Worm (Caenorhabditis elegans): ENCODE results near the gene idi-1.

The idi-1 gene

DNA sequence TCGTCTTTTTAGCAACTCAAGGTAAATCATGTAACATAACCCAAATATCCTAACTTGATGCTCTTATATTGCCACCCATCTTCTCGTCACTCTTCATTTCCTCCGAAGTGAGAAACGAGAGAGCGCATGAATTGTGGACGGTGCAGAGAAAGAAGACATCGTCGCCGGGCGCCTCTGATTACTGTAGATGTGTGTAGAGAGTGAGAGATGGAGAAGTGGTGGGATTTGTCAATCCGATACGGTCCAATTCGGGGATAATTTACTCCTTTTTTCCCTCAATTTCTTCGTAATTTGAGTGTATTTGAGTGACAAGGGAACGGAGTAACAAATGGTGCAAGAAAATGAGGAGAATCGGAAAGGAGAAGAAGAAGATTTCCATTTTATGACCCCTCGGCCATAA lies 30.4 kb upstream of the idi-1 start:
- TF ChIP-seq flt-1 (GFP tag; IDR thresholded peaks at IDR 0.05): no peak
- TF ChIP-seq hnd-1 (tag; optimal IDR thresholded peaks at IDR 0.05): no peak
- TF ChIP-seq ama-1 (optimal IDR thresholded peaks at IDR 0.05): no peak
- TF ChIP-seq tbx-37 (GFP tag; conservative IDR thresholded peaks at IDR 0.05): no peak
- no peak for TF ChIP-seq tra-4 (tag; optimal IDR thresholded peaks at IDR 0.05)
- TF ChIP-seq hmg-4 (GFP tag; optimal IDR thresholded peaks at IDR 0.05): no peak
- TF ChIP-seq F13C5.2 (tag; optimal IDR thresholded peaks at IDR 0.05): no peak
- TF ChIP-seq sea-1 (GFP tag; conservative IDR thresholded peaks at IDR 0.05): no peak
- TF ChIP-seq ceh-13 (GFP tag; optimal IDR thresholded peaks at IDR 0.05): no peak
- TF ChIP-seq hmbx-1 (tag; optimal IDR thresholded peaks at IDR 0.05): no peak
- TF ChIP-seq scrt-1 (GFP tag; IDR thresholded peaks at IDR 0.05): no peak
- no peak for TF ChIP-seq B0310.2 (tag; optimal IDR thresholded peaks at IDR 0.05)
- TF ChIP-seq ceh-36 (tag; optimal IDR thresholded peaks at IDR 0.05): no peak
- no peak for TF ChIP-seq tbx-11 (GFP tag; IDR thresholded peaks at IDR 0.05)
- TF ChIP-seq aly-1 (tag; optimal IDR thresholded peaks at IDR 0.05): no peak
- no peak for TF ChIP-seq ets-7 (tag; optimal IDR thresholded peaks at IDR 0.05)
- TF ChIP-seq pes-1 (GFP tag; IDR thresholded peaks at IDR 0.05): no peak

DNA sequence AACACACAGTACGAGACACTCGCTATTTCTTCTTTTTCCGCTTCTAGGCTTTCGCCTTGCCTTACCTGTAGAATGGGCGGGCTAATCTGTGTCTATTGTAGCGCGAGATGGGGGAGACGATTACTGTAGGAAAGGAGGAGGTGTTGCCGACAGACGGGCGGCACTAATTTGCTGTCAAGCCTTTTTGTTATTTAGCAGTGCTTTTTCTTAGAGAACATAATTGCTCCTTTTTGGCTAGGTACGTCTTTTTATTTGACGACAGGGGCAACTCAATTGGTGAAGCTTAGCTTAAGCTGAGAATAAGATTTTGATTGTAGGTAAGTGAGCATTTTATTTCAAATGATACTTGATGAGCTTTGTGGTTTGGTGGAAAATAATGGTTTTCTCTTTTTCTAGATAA lies 27.8 kb upstream of the idi-1 start:
- TF ChIP-seq hmg-4 (GFP tag; optimal IDR thresholded peaks at IDR 0.05): no peak
- no peak for TF ChIP-seq ama-1 (optimal IDR thresholded peaks at IDR 0.05)
- no peak for TF ChIP-seq tbx-11 (GFP tag; IDR thresholded peaks at IDR 0.05)
- TF ChIP-seq hnd-1 (tag; optimal IDR thresholded peaks at IDR 0.05): no peak

DNA sequence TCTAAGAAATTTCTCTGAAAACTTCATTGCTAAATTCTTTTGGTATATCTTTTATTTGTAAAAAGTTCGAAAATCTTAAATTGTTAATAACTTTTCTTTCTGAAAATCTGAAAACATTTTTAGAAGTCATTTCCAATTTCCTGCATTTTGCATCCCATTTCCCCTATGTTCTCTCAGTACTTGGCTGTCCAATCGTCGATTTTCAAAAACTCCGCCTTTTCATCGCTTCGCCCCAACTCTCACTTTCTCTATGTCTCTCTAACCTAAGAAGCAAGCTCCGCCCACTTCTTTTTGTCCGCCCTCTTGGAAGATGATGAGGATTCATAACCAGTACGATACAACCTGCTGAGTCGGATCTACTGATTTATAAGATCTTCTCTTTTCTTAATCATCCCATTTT lies 26.4 kb upstream of the idi-1 start:
- TF ChIP-seq sea-1 (GFP tag; conservative IDR thresholded peaks at IDR 0.05): no peak
- no peak for TF ChIP-seq hmg-4 (GFP tag; optimal IDR thresholded peaks at IDR 0.05)
- TF ChIP-seq ceh-13 (GFP tag; optimal IDR thresholded peaks at IDR 0.05): no peak
- no peak for TF ChIP-seq ceh-36 (tag; optimal IDR thresholded peaks at IDR 0.05)
- TF ChIP-seq flt-1 (GFP tag; IDR thresholded peaks at IDR 0.05): no peak
- TF ChIP-seq hmbx-1 (tag; optimal IDR thresholded peaks at IDR 0.05): no peak
- TF ChIP-seq B0310.2 (tag; optimal IDR thresholded peaks at IDR 0.05): no peak
- no peak for TF ChIP-seq F13C5.2 (tag; optimal IDR thresholded peaks at IDR 0.05)
- TF ChIP-seq hnd-1 (tag; optimal IDR thresholded peaks at IDR 0.05): no peak
- TF ChIP-seq ama-1 (optimal IDR thresholded peaks at IDR 0.05): no peak
- no peak for TF ChIP-seq pes-1 (GFP tag; IDR thresholded peaks at IDR 0.05)

DNA sequence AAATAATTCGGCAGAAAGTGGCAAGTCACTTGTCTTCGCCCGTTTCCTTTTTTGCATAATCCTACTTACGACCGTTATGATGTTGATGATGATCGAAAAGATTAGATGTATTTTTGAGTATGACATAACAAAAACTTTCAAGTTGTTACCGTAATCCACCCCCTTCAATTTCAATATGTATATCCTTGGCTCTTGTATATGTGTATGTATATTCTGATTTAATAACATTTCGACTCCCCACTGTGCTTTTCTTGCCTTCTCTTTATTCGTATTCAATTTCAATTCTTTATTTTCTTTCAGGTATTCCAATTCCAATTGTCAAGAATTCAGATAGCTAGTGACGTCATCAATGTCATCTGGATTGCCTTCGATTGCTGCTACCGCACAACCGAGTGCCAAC lies 24.5 kb upstream of the idi-1 start, which contains the start of gene pros-1:
pros-1 (plus strand) TSS at position 301 of the 400 bp plus-strand sequence.
- no peak for TF ChIP-seq aly-1 (tag; optimal IDR thresholded peaks at IDR 0.05)
- TF ChIP-seq scrt-1 (GFP tag; IDR thresholded peaks at IDR 0.05): no peak
- TF ChIP-seq ama-1 (optimal IDR thresholded peaks at IDR 0.05): no peak
- TF ChIP-seq tbx-11 (GFP tag; IDR thresholded peaks at IDR 0.05): no peak
- TF ChIP-seq B0310.2 (tag; optimal IDR thresholded peaks at IDR 0.05): no peak
- TF ChIP-seq pes-1 (GFP tag; IDR thresholded peaks at IDR 0.05): no peak
- no peak for TF ChIP-seq flt-1 (GFP tag; IDR thresholded peaks at IDR 0.05)
- TF ChIP-seq tbx-37 (GFP tag; conservative IDR thresholded peaks at IDR 0.05): no peak
- no peak for TF ChIP-seq F13C5.2 (tag; optimal IDR thresholded peaks at IDR 0.05)
- no peak for TF ChIP-seq ceh-36 (tag; optimal IDR thresholded peaks at IDR 0.05)
- no peak for TF ChIP-seq ets-7 (tag; optimal IDR thresholded peaks at IDR 0.05)
- no peak for TF ChIP-seq ceh-13 (GFP tag; optimal IDR thresholded peaks at IDR 0.05)

DNA sequence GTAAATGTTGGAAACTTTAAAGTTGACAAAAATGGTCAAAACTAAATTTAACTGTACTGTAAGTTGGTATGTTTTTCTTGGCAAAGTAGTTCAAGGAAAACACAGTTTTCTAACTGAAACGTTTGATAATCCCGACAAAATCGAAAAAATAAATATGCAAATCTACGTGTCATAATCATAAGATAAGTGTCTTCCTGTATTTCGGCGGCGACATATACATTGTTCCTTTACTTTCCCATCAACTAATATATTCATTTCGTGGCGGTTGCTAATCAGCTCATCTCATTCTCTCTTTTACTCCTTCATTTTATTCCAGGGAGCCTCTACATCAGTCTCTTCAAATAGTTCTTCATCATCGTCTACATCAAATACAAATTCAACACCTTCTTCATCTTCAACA lies 23.7 kb upstream of the idi-1 start:
- TF ChIP-seq F13C5.2 (tag; optimal IDR thresholded peaks at IDR 0.05) (no peak), hnd-1 (tag; optimal IDR thresholded peaks at IDR 0.05) (no peak), sea-1 (GFP tag; conservative IDR thresholded peaks at IDR 0.05) (no peak), ceh-13 (GFP tag; optimal IDR thresholded peaks at IDR 0.05) (no peak), ceh-36 (tag; optimal IDR thresholded peaks at IDR 0.05) (no peak), B0310.2 (tag; optimal IDR thresholded peaks at IDR 0.05) (no peak), scrt-1 (GFP tag; IDR thresholded peaks at IDR 0.05) (no peak), ama-1 (optimal IDR thresholded peaks at IDR 0.05) (no peak), hmg-4 (GFP tag; optimal IDR thresholded peaks at IDR 0.05) (no peak), ets-7 (tag; optimal IDR thresholded peaks at IDR 0.05) (no peak), tra-4 (tag; optimal IDR thresholded peaks at IDR 0.05) (no peak), aly-1 (tag; optimal IDR thresholded peaks at IDR 0.05) (no peak), flt-1 (GFP tag; IDR thresholded peaks at IDR 0.05) (no peak), tbx-11 (GFP tag; IDR thresholded peaks at IDR 0.05) (no peak), tbx-37 (GFP tag; conservative IDR thresholded peaks at IDR 0.05) (no peak), pes-1 (GFP tag; IDR thresholded peaks at IDR 0.05) (no peak), hmbx-1 (tag; optimal IDR thresholded peaks at IDR 0.05) (no peak)

DNA sequence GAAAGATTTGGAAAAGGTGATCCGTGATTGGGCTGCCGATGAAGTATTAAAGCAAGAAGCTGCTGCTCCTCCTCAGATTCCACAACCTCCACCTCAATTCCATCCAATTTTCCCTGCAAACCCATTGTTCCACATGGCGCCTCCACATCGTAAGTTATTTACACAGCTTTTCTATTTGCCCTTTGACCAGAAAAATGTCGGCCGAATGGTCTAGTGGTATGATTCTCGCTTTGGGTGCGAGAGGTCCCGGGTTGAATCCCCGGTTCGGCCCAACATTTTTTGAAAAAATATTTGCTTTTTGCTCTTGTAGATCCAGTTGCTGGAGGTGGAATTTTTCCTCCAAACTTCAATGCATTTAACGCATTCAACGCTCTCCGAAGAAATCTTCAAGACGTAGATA lies 22.3 kb upstream of the idi-1 start:
- TF ChIP-seq scrt-1 (GFP tag; IDR thresholded peaks at IDR 0.05) (0 out of 2 replicates have a peak, but pooled peaks have one; percentile 8), sea-1 (GFP tag; conservative IDR thresholded peaks at IDR 0.05) (no peak), ceh-13 (GFP tag; optimal IDR thresholded peaks at IDR 0.05) (no peak), hmbx-1 (tag; optimal IDR thresholded peaks at IDR 0.05) (no peak)

DNA sequence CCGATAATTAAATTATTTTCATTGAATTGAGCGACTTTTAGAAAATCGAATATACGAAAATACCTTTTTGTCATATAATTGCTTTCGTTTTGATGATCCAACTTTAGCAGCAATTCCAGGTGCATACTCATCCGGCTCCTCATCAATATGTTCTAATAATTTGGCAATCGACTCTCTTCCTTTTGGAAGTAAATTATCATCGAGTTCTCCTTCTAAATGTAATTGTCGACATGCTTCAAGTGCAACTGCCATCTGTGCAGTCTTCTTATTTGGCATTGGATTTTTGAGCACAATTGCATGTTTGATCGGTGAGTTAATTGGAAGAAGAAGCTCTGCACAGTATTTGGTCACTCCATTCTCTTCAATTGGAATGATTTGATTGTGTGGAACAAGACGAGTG lies 14.3 kb upstream of the idi-1 start:
- no peak for TF ChIP-seq scrt-1 (GFP tag; IDR thresholded peaks at IDR 0.05)
- TF ChIP-seq ceh-13 (GFP tag; optimal IDR thresholded peaks at IDR 0.05): no peak
- no peak for TF ChIP-seq ceh-36 (tag; optimal IDR thresholded peaks at IDR 0.05)
- TF ChIP-seq sea-1 (GFP tag; conservative IDR thresholded peaks at IDR 0.05): no peak
- no peak for TF ChIP-seq ets-7 (tag; optimal IDR thresholded peaks at IDR 0.05)
- no peak for TF ChIP-seq F13C5.2 (tag; optimal IDR thresholded peaks at IDR 0.05)
- no peak for TF ChIP-seq pes-1 (GFP tag; IDR thresholded peaks at IDR 0.05)
- no peak for TF ChIP-seq hmbx-1 (tag; optimal IDR thresholded peaks at IDR 0.05)
- no peak for TF ChIP-seq hnd-1 (tag; optimal IDR thresholded peaks at IDR 0.05)
- TF ChIP-seq tbx-37 (GFP tag; conservative IDR thresholded peaks at IDR 0.05): no peak
- no peak for TF ChIP-seq tra-4 (tag; optimal IDR thresholded peaks at IDR 0.05)
- no peak for TF ChIP-seq aly-1 (tag; optimal IDR thresholded peaks at IDR 0.05)

DNA sequence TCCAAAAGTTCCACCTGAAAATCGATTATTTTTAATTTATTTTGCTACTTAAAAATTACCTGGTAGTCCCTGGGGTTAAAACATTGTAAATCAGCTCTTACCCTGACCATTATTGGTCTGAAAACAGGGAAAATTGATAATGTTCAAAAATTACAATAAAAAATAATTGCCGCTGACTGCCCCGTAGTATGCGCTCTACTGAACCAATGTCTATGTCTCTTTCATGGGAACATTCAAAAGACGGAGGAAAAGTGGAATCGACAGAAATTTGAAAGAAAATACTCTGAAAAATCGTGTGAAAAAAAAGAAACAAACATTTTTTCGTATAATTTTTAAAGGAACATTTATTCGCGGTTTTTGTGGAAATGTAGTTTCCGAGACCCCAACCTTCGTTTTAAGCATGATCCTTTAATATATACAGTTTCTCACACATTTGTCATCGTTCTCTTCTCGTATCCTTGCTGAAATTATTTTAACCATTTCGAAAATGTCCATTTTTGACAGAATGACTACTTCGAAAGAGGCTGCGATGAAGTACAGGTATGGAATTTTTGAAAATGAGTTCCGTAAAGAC lies 11.3 kb upstream of the idi-1 start, which contains the start of the genes dcr-1 and apc-2:
dcr-1 (minus strand) TSS at position 117 of the 574 bp plus-strand sequence.
apc-2 (plus strand) TSS at position 465 of the 574 bp plus-strand sequence.
- TF ChIP-seq ceh-36 (tag; optimal IDR thresholded peaks at IDR 0.05) (no peak), hnd-1 (tag; optimal IDR thresholded peaks at IDR 0.05) (no peak), F13C5.2 (tag; optimal IDR thresholded peaks at IDR 0.05) (no peak), hmbx-1 (tag; optimal IDR thresholded peaks at IDR 0.05) (no peak), pes-1 (GFP tag; IDR thresholded peaks at IDR 0.05) (no peak), aly-1 (tag; optimal IDR thresholded peaks at IDR 0.05) (no peak), ets-7 (tag; optimal IDR thresholded peaks at IDR 0.05) (no peak), sea-1 (GFP tag; conservative IDR thresholded peaks at IDR 0.05) (no peak), B0310.2 (tag; optimal IDR thresholded peaks at IDR 0.05) (no peak), flt-1 (GFP tag; IDR thresholded peaks at IDR 0.05) (no peak), tra-4 (tag; optimal IDR thresholded peaks at IDR 0.05) (no peak)
